Worm (Caenorhabditis elegans) whole organism, early embryonic: ENCODE measurements around the gene ndua-8.
"Not testable (repeated sequence)": the region's sequence is repeated elsewhere in the genome, so short reads cannot be mapped to it uniquely, and the experiment has no call there.

Experiments
- ama-1 ChIP-seq: fragments of 150-350 bp; optimal IDR thresholded peaks from 2 replicates; lab custom pipeline; 2014
- flt-1 ChIP-seq: fragments of 200-800 bp; sonication (Bioruptor generic); IDR thresholded peaks from 2 replicates; pipeline ENCODE4 v1.3.6; 2022; ENCODE audit warnings: missing genetic modification characterization, missing compliant biosample characterization

DNA sequence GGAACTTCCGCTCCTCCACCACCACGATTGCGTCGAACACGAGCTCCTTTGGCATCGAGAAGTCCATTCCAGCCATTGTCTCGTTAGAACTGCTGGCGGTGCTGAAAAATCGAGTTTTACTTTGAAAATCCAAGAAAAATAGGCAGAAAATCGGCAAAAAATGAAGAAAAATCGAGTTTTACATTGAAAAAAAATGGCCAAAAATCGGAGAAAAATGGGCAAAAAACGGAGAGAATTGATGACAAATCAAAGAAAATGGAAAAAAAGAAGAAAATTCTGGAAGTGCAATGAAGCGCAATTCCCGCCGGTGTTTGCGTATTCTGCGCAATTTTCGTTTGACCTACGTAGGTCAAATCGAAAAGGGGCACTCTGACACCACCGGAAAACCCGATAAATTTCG is 35.0 kb downstream of the ndua-8 start, which contains the start of gene Y54F10AM.11:
- not testable (repeated sequence) for TF ChIP-seq ama-1; flt-1 (GFP tag; lab: Robert Waterston, UW)
